Fruit fly (Drosophila melanogaster) whole organism: Measurements from ENCODE around the gene CG33688.

Experiments
- CG8478 ChIP-seq: fragments of >200 bp; optimal IDR thresholded peaks from 2 replicates; lab custom pipeline; 2018; ENCODE audit warnings: inconsistent platforms
- EcR ChIP-seq, 2 experiments: fragments of >200 bp; optimal IDR thresholded peaks; 2 replicates each; lab custom pipeline; 2017; ENCODE audit warnings: missing biosample characterization in 2 of 2, missing genetic modification characterization in 2 of 2, missing genetic modification reagents in 2 of 2
- pan ChIP-seq: fragments of >200 bp; optimal IDR thresholded peaks from 2 replicates; lab custom pipeline; 2017
- psq ChIP-seq: fragments of >200 bp; optimal IDR thresholded peaks from 2 replicates; lab custom pipeline; 2017
- usp ChIP-seq: fragments of >200 bp; optimal IDR thresholded peaks from 2 replicates; lab custom pipeline; 2017; ENCODE audit warnings: missing biosample characterization, missing genetic modification characterization, mixed read lengths

dm6 chr3L:16178433-16178832, 20.6 kb upstream of the CG33688 start:
- TF ChIP-seq usp (GFP tag; lab: Kevin White, UChicago), result no peak
- TF ChIP-seq CG8478 (lab: Kevin White, UChicago), result no peak
- TF ChIP-seq pan (lab: Kevin White, UChicago), result no peak
- TF ChIP-seq EcR (GFP tag; optimal IDR thresholded peaks at IDR 0.05; lab: Kevin White, UChicago), result no peak
- no peak for TF ChIP-seq psq (lab: Kevin White, UChicago)
